Worm (Caenorhabditis elegans) whole organism, mixed stage, embryonic: Measurements from ENCODE around the gene srh-167.

Source experiments
- elt-1 ChIP-seq: sonication (generic microtip); optimal IDR thresholded peaks from 2 replicates; lab custom pipeline; 2017; ENCODE audit warnings: missing genetic modification characterization, mild to moderate bottlenecking, missing compliant biosample characterization, antibody characterized with exemption, moderate library complexity, borderline replicate concordance; ENCODE audit not compliant: insufficient read depth
- hlh-1 ChIP-seq: fragments of 150-350 bp; optimal IDR thresholded peaks from 2 replicates; lab custom pipeline; 2014; ENCODE audit warnings: missing biosample characterization, missing genetic modification reagents, missing genetic modification characterization
- lsy-2 ChIP-seq: fragments of 150-350 bp; optimal IDR thresholded peaks from 2 replicates; lab custom pipeline; 2014; ENCODE audit warnings: missing biosample characterization, missing genetic modification characterization
- mep-1 ChIP-seq: fragments of 150-350 bp; optimal IDR thresholded peaks from 2 replicates; lab custom pipeline; 2017; ENCODE audit warnings: missing biosample characterization, missing genetic modification reagents, missing genetic modification characterization, inconsistent platforms
- nhr-237 ChIP-seq: fragments of 150-350 bp; optimal IDR thresholded peaks from 2 replicates; lab custom pipeline; 2014; ENCODE audit warnings: missing biosample characterization, missing genetic modification characterization
- pha-4 ChIP-seq: fragments of 150-350 bp; optimal IDR thresholded peaks from 2 replicates; lab custom pipeline; 2018; ENCODE audit warnings: missing biosample characterization, missing genetic modification reagents, missing genetic modification characterization
- ztf-11 ChIP-seq: fragments of 150-350 bp; optimal IDR thresholded peaks from 2 replicates; lab custom pipeline; 2014; ENCODE audit warnings: missing biosample characterization, missing genetic modification characterization

DNA sequence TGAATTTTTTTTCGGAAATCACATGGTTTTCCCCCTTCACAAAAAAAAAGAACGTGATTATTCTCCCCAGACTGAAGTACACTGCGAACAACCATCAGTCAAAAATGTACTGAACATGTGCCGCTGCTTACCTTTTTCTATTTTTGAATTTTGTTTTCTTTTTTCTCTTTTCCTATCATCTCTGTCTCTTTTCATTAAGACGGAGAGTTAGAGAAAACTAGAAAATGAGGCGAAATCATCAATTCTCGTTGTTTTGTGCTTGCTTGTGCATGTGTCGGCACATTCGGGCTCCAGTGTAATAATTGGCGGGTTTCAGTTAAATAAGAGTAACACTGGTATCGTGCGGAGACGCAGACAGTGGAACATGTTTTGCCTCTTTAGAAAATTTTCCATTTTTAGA is 18.8 kb downstream of the srh-167 start:
- TF ChIP-seq lsy-2 (tag; lab: Kevin White, UChicago) (no peak), nhr-237 (tag; lab: Kevin White, UChicago) (no peak), elt-1 (tag; lab: Kevin White, UChicago) (no peak), pha-4 (no peak), mep-1 (no peak), ztf-11 (tag; lab: Kevin White, UChicago) (no peak), hlh-1 (tag; lab: Kevin White, UChicago) (peak; percentile 39)
